Fruit fly (Drosophila melanogaster) whole organism, embryonic: ENCODE results near the gene CG6126.
A peak's percentile ranks its signal among the peaks of the same experiment; 100 is the strongest.

ENCODE experiments used
- Bgb ChIP-seq: fragments of 200-800 bp; sonication (Bioruptor generic); IDR thresholded peaks from 2 replicates; pipeline ENCODE4 v1.3.6; 2022; ENCODE audit warnings: missing biosample characterization, missing genetic modification characterization; ENCODE audit not compliant: partially characterized antibody
- C15 ChIP-seq: fragments of 200-800 bp; sonication (Bioruptor generic); IDR thresholded peaks from 3 replicates; pipeline ENCODE4 v1.3.6; 2022; ENCODE audit warnings: missing biosample characterization, missing genetic modification characterization
- CG10431 ChIP-seq: fragments of 200-800 bp; sonication (Bioruptor generic); optimal IDR thresholded peaks from 3 replicates; lab custom pipeline; 2018; ENCODE audit warnings: missing biosample characterization, mild to moderate bottlenecking, missing genetic modification characterization
- CG13624 ChIP-seq: fragments of 200-800 bp; sonication (Bioruptor generic); optimal IDR thresholded peaks from 2 replicates; lab custom pipeline; 2016; ENCODE audit warnings: missing biosample characterization, missing genetic modification characterization
- CG13894 ChIP-seq: fragments of 200-800 bp; sonication (Bioruptor generic); optimal IDR thresholded peaks from 3 replicates; lab custom pipeline; 2018; ENCODE audit warnings: missing biosample characterization, mild to moderate bottlenecking, missing genetic modification characterization, moderate library complexity
- CG15514 ChIP-seq: fragments of 200-800 bp; sonication (Bioruptor generic); optimal IDR thresholded peaks from 3 replicates; lab custom pipeline; 2017; ENCODE audit warnings: missing biosample characterization, missing genetic modification characterization, mild to moderate bottlenecking, moderate library complexity, missing genetic modification reagents
- CG1603 ChIP-seq: fragments of 200-800 bp; sonication (Bioruptor generic); optimal IDR thresholded peaks from 2 replicates; lab custom pipeline; 2019; ENCODE audit warnings: missing biosample characterization, mild to moderate bottlenecking, missing genetic modification characterization, moderate library complexity
- CG17385 ChIP-seq: fragments of 200-800 bp; sonication (Bioruptor generic); optimal IDR thresholded peaks from 3 replicates; lab custom pipeline; 2018; ENCODE audit warnings: missing biosample characterization, mild to moderate bottlenecking, missing genetic modification characterization
- CG3163 ChIP-seq: fragments of 200-800 bp; sonication (Bioruptor generic); optimal IDR thresholded peaks from 3 replicates; lab custom pipeline; 2016; ENCODE audit warnings: missing biosample characterization, missing genetic modification characterization
- CG34224 ChIP-seq: fragments of 200-800 bp; sonication (Bioruptor generic); IDR thresholded peaks from 3 replicates; pipeline ENCODE4 v1.3.6; 2022; ENCODE audit warnings: missing biosample characterization, missing genetic modification characterization; ENCODE audit not compliant: partially characterized antibody
- CG4424 ChIP-seq: fragments of 200-800 bp; sonication (Bioruptor generic); optimal IDR thresholded peaks from 3 replicates; lab custom pipeline; 2016; ENCODE audit warnings: missing biosample characterization, missing genetic modification characterization
- CG4707 ChIP-seq: fragments of 200-800 bp; sonication (Bioruptor generic); optimal IDR thresholded peaks from 2 replicates; lab custom pipeline; 2018; ENCODE audit warnings: missing biosample characterization, mild to moderate bottlenecking, missing genetic modification characterization, moderate library complexity
- CG7357 ChIP-seq: fragments of 200-800 bp; sonication (Bioruptor generic); IDR thresholded peaks from 3 replicates; pipeline ENCODE4 v1.3.6; 2022; ENCODE audit warnings: missing biosample characterization, missing genetic modification characterization
- CG7987 ChIP-seq: fragments of 200-800 bp; sonication (Bioruptor generic); optimal IDR thresholded peaks from 2 replicates; lab custom pipeline; 2018; ENCODE audit warnings: missing biosample characterization, mild to moderate bottlenecking, missing genetic modification characterization, moderate library complexity
- Dip3 ChIP-seq: fragments of 200-800 bp; sonication (Bioruptor generic); optimal IDR thresholded peaks from 3 replicates; lab custom pipeline; 2016; ENCODE audit warnings: missing biosample characterization, missing genetic modification characterization
- Ets65A ChIP-seq: fragments of 200-800 bp; sonication (Bioruptor generic); peaks from one replicate; lab custom pipeline; 2016; ENCODE audit warnings: missing biosample characterization, missing genetic modification characterization
- HmgZ ChIP-seq: fragments of 200-800 bp; sonication (Bioruptor generic); optimal IDR thresholded peaks from 2 replicates; lab custom pipeline; 2018; ENCODE audit warnings: missing biosample characterization, mild to moderate bottlenecking, missing genetic modification characterization
- Med ChIP-seq: fragments of 200-800 bp; sonication (Bioruptor generic); peaks from one replicate; lab custom pipeline; 2016; ENCODE audit warnings: missing biosample characterization, missing genetic modification characterization, mild to moderate bottlenecking, inconsistent platforms, moderate library complexity
- NC2β ChIP-seq: fragments of 200-800 bp; sonication (Bioruptor generic); optimal IDR thresholded peaks from 2 replicates; lab custom pipeline; 2016; ENCODE audit warnings: missing biosample characterization, missing genetic modification characterization
- Pdp1 ChIP-seq, 2 experiments: fragments of 200-800 bp; sonication (Bioruptor generic); optimal IDR thresholded peaks; 3 replicates each; lab custom pipeline; 2016; ENCODE audit warnings: missing biosample characterization in 2 of 2, missing genetic modification characterization in 2 of 2, mild to moderate bottlenecking in 1 of 2, moderate library complexity in 1 of 2
- Side ChIP-seq: fragments of 200-800 bp; sonication (Bioruptor generic); optimal IDR thresholded peaks from 2 replicates; lab custom pipeline; 2016; ENCODE audit warnings: missing biosample characterization, missing genetic modification characterization
- ash1 ChIP-seq: fragments of 200-800 bp; sonication (Bioruptor generic); optimal IDR thresholded peaks from 2 replicates; lab custom pipeline; 2018; ENCODE audit warnings: missing biosample characterization, mild to moderate bottlenecking, missing genetic modification characterization
- bigmax ChIP-seq: fragments of 200-800 bp; sonication (Bioruptor generic); optimal IDR thresholded peaks from 2 replicates; lab custom pipeline; 2018; ENCODE audit warnings: missing biosample characterization, mild to moderate bottlenecking, missing genetic modification characterization
- cg ChIP-seq: fragments of 200-800 bp; sonication (Bioruptor generic); optimal IDR thresholded peaks from 3 replicates; lab custom pipeline; 2019; ENCODE audit warnings: missing biosample characterization, mild to moderate bottlenecking, missing genetic modification characterization, moderate library complexity
- disco-r ChIP-seq: fragments of 200-800 bp; sonication (Bioruptor generic); optimal IDR thresholded peaks from 2 replicates; lab custom pipeline; 2016; ENCODE audit warnings: missing biosample characterization, missing genetic modification characterization
- ftz-f1 ChIP-seq: fragments of 200-800 bp; sonication (Bioruptor generic); optimal IDR thresholded peaks from 2 replicates; lab custom pipeline; 2016; ENCODE audit warnings: missing biosample characterization, missing genetic modification characterization
- grn ChIP-seq: fragments of 200-800 bp; sonication (Bioruptor generic); optimal IDR thresholded peaks from 3 replicates; lab custom pipeline; 2017; ENCODE audit warnings: missing biosample characterization, missing genetic modification characterization
- her ChIP-seq: fragments of 200-800 bp; sonication (Bioruptor generic); optimal IDR thresholded peaks from 2 replicates; lab custom pipeline; 2016; ENCODE audit warnings: missing biosample characterization, missing genetic modification characterization
- kay ChIP-seq: fragments of 200-800 bp; sonication (Bioruptor generic); optimal IDR thresholded peaks from 2 replicates; lab custom pipeline; 2016; ENCODE audit warnings: missing biosample characterization, missing genetic modification characterization
- lbe ChIP-seq: fragments of 200-800 bp; sonication (Bioruptor generic); optimal IDR thresholded peaks from 2 replicates; lab custom pipeline; 2016; ENCODE audit warnings: missing biosample characterization, mild to moderate bottlenecking, missing genetic modification characterization
- lilli ChIP-seq: fragments of 200-800 bp; sonication (Bioruptor generic); optimal IDR thresholded peaks from 3 replicates; lab custom pipeline; 2016; ENCODE audit warnings: missing biosample characterization, missing genetic modification characterization
- lola ChIP-seq, 3 experiments: fragments of >200 bp in 2 of 3; fragments of 200-800 bp in 1 of 3; sonication (Bioruptor generic) in 1 of 3; optimal IDR thresholded peaks; 2 replicates each; lab custom pipeline; 2017 to 2019; ENCODE audit warnings: missing biosample characterization in 3 of 3, missing genetic modification characterization in 3 of 3, mild to moderate bottlenecking in 1 of 3, moderate library complexity in 1 of 3
- pros ChIP-seq: fragments of 200-800 bp; sonication (Bioruptor generic); optimal IDR thresholded peaks from 3 replicates; lab custom pipeline; 2019; ENCODE audit warnings: missing biosample characterization, mild to moderate bottlenecking, missing genetic modification characterization, moderate library complexity
- psq ChIP-seq: fragments of 200-800 bp; sonication (Bioruptor generic); optimal IDR thresholded peaks from 2 replicates; lab custom pipeline; 2017; ENCODE audit warnings: missing biosample characterization, missing genetic modification characterization
- scrt ChIP-seq: fragments of 200-800 bp; sonication (Bioruptor generic); optimal IDR thresholded peaks from 2 replicates; lab custom pipeline; 2018; ENCODE audit warnings: missing biosample characterization, mild to moderate bottlenecking, missing genetic modification characterization, moderate library complexity
- sd ChIP-seq: fragments of 200-800 bp; sonication (Bioruptor generic); optimal IDR thresholded peaks from 3 replicates; lab custom pipeline; 2018; ENCODE audit warnings: missing biosample characterization, mild to moderate bottlenecking, missing genetic modification characterization, moderate library complexity
- sim ChIP-seq: fragments of 200-800 bp; sonication (Bioruptor generic); IDR thresholded peaks from 2 replicates; pipeline ENCODE4 v1.3.6; 2022; ENCODE audit warnings: missing biosample characterization, missing genetic modification characterization
- sqz ChIP-seq: fragments of 200-800 bp; sonication (Bioruptor generic); optimal IDR thresholded peaks from 3 replicates; lab custom pipeline; 2018; ENCODE audit warnings: missing biosample characterization, mild to moderate bottlenecking, missing genetic modification characterization
- sug ChIP-seq: fragments of 200-800 bp; optimal IDR thresholded peaks from 2 replicates; lab custom pipeline; 2019; ENCODE audit warnings: missing biosample characterization, mild to moderate bottlenecking, missing genetic modification characterization, moderate library complexity
- tna ChIP-seq: fragments of 200-800 bp; sonication (Bioruptor generic); IDR thresholded peaks from 2 replicates; pipeline ENCODE4 v1.3.6; 2022; ENCODE audit warnings: missing biosample characterization, missing genetic modification characterization; ENCODE audit not compliant: partially characterized antibody
- unpg ChIP-seq: fragments of 200-800 bp; sonication (Bioruptor generic); optimal IDR thresholded peaks from 3 replicates; lab custom pipeline; 2018; ENCODE audit warnings: missing biosample characterization, mild to moderate bottlenecking, missing genetic modification characterization, moderate library complexity

The CG6126 gene

DNA sequence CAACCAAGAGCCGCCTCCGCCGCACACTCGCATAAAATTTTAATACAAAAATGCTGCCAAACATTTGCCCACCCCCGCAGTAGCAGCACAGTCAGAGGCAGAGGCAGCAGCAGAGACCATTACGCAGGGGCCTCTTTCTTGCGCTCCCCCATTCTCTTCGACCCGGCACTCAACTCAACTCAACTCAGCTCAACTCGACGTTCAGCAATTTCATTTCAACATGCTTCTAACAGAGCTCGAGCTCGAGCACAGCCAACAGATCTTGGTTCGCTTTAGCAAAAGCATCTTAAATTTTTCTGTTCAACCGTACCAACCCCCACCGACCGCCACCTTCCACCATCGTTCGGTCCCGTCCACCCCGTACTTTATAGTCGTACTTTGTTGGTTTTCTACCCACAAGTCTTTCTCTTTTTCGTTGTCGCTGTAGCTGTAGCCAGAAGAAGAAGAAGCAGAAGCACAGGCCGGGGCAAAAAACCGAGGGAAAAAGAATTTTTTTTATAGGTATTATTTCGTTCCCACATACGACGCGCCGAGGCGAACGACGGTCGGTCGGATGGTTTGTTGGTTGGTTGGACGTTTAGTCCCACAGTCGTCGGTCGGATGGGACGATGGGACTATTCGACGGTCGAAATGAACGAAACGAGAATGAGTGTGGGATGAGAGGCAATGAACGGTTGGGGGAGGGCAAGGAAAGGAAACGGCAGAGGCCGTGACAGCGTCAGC, 32.5 kb upstream of the CG6126 start (continued):
- TF ChIP-seq sd (tag; lab: Kevin White, UChicago) (peak; percentile 83), Dip3 (GFP tag; lab: Kevin White, UChicago) (peak; percentile 51), CG13624 (GFP tag; lab: Kevin White, UChicago) (peak; percentile 61), bigmax (peak; percentile 79), ash1 (GFP tag; lab: Kevin White, UChicago) (peak; percentile 54), HmgZ (tag; lab: Kevin White, UChicago) (peak; percentile 62), lilli (GFP tag; lab: Kevin White, UChicago) (peak; percentile 48), Ets65A (GFP tag; lab: Kevin White, UChicago) (peak; percentile 75), Pdp1 (GFP tag; optimal IDR thresholded peaks at IDR 0.05; lab: Kevin White, UChicago) (peak; percentile 9 to 34), pros (peak; percentile 100), CG3163 (peak; percentile 60), CG13894 (peak; percentile 100), sug (tag; lab: Kevin White, UChicago) (peak; percentile 87), Med (GFP tag; lab: Kevin White, UChicago) (peak; percentile 93), CG15514 (peak; percentile 45), CG7357 (0 out of 3 replicates have a peak, but pooled peaks have one; percentile 5), psq (GFP tag; lab: Kevin White, UChicago) (peak; percentile 55), grn (GFP tag; lab: Kevin White, UChicago) (peak; percentile 50), CG7987 (GFP tag; lab: Kevin White, UChicago) (peak; percentile 26), ftz-f1 (GFP tag; lab: Kevin White, UChicago) (peak; percentile 91), cg (GFP tag; lab: Kevin White, UChicago) (peak; percentile 64), scrt (GFP tag; lab: Kevin White, UChicago) (no peak), lbe (GFP tag; lab: Kevin White, UChicago) (peak; percentile 76), NC2β (GFP tag; lab: Kevin White, UChicago) (peak; percentile 35), CG34224 (GFP tag; lab: Robert Waterston, UW) (no peak), lola (GFP tag; optimal IDR thresholded peaks at IDR 0.05; lab: Kevin White, UChicago) (peak in 1 of 3 experiments; percentile 39), Bgb (no peak), sim (GFP tag; lab: Robert Waterston, UW) (no peak), CG4707 (GFP tag; lab: Kevin White, UChicago) (peak; percentile 100), C15 (GFP tag; lab: Robert Waterston, UW) (no peak), tna (no peak), unpg (GFP tag; lab: Kevin White, UChicago) (no peak), kay (GFP tag; lab: Kevin White, UChicago) (peak; percentile 49), her (GFP tag; lab: Kevin White, UChicago) (peak; percentile 7), Side (GFP tag; lab: Kevin White, UChicago) (peak; percentile 40), disco-r (GFP tag; lab: Kevin White, UChicago) (peak; percentile 36), CG10431 (GFP tag; lab: Kevin White, UChicago) (no peak), CG1603 (tag; lab: Kevin White, UChicago) (peak; percentile 16), CG4424 (no peak), CG17385 (GFP tag; lab: Kevin White, UChicago) (peak; percentile 98), sqz (GFP tag; lab: Kevin White, UChicago) (peak; percentile 99)
